Fruit fly (Drosophila melanogaster) whole organism, embryonic: ENCODE results near the gene CG15480.

Source experiments
- Atf3 ChIP-seq: fragments of 200-800 bp; sonication (Bioruptor generic); optimal IDR thresholded peaks from 3 replicates; lab custom pipeline; 2016; ENCODE audit warnings: missing biosample characterization, missing genetic modification characterization
- BEAF-32 ChIP-seq: fragments of 200-800 bp; sonication (Bioruptor generic); optimal IDR thresholded peaks from 3 replicates; lab custom pipeline; 2017; ENCODE audit warnings: missing biosample characterization, missing genetic modification characterization, mild to moderate bottlenecking, moderate library complexity, missing genetic modification reagents
- CG10147 ChIP-seq: fragments of 200-800 bp; sonication (Bioruptor generic); optimal IDR thresholded peaks from 2 replicates; lab custom pipeline; 2019; ENCODE audit warnings: missing biosample characterization, mild to moderate bottlenecking, missing genetic modification characterization, moderate library complexity
- CG10431 ChIP-seq: fragments of 200-800 bp; sonication (Bioruptor generic); optimal IDR thresholded peaks from 3 replicates; lab custom pipeline; 2018; ENCODE audit warnings: missing biosample characterization, mild to moderate bottlenecking, missing genetic modification characterization
- CG11093 ChIP-seq: fragments of 200-800 bp; sonication (Bioruptor generic); IDR thresholded peaks from 3 replicates; pipeline ENCODE4 v1.3.6; 2022; ENCODE audit warnings: missing biosample characterization, missing genetic modification characterization
- CG14667 ChIP-seq: fragments of 200-800 bp; sonication (Bioruptor generic); IDR thresholded peaks from 2 replicates; pipeline ENCODE4 v1.3.6; 2022; ENCODE audit warnings: missing biosample characterization, missing genetic modification characterization
- CG15514 ChIP-seq: fragments of 200-800 bp; sonication (Bioruptor generic); optimal IDR thresholded peaks from 3 replicates; lab custom pipeline; 2017; ENCODE audit warnings: missing biosample characterization, missing genetic modification characterization, mild to moderate bottlenecking, moderate library complexity, missing genetic modification reagents
- CG16815 ChIP-seq: fragments of 200-800 bp; sonication (Bioruptor generic); optimal IDR thresholded peaks from 3 replicates; lab custom pipeline; 2017; ENCODE audit warnings: missing biosample characterization, mild to moderate bottlenecking, missing genetic modification characterization
- CG17912 ChIP-seq: fragments of 200-800 bp; sonication (Bioruptor generic); optimal IDR thresholded peaks from 2 replicates; lab custom pipeline; 2018; ENCODE audit warnings: missing biosample characterization, mild to moderate bottlenecking, missing genetic modification characterization
- CG2712 ChIP-seq: fragments of 200-800 bp; optimal IDR thresholded peaks from 3 replicates; lab custom pipeline; 2019; ENCODE audit warnings: missing biosample characterization, mild to moderate bottlenecking, missing genetic modification characterization, moderate library complexity
- CG30020 ChIP-seq: fragments of 200-800 bp; optimal IDR thresholded peaks from 2 replicates; lab custom pipeline; 2019; ENCODE audit warnings: missing biosample characterization, mild to moderate bottlenecking, missing genetic modification characterization, moderate library complexity
- CG30403 ChIP-seq: fragments of 200-800 bp; sonication (Bioruptor generic); optimal IDR thresholded peaks from 3 replicates; lab custom pipeline; 2016; ENCODE audit warnings: missing biosample characterization, missing genetic modification characterization
- CG6654 ChIP-seq: fragments of 200-800 bp; sonication (Bioruptor generic); optimal IDR thresholded peaks from 2 replicates; lab custom pipeline; 2017; ENCODE audit warnings: missing biosample characterization, mild to moderate bottlenecking, missing genetic modification characterization
- CG7928 ChIP-seq: fragments of 200-800 bp; sonication (Bioruptor generic); optimal IDR thresholded peaks from 2 replicates; lab custom pipeline; 2017; ENCODE audit warnings: missing biosample characterization, mild to moderate bottlenecking, missing genetic modification characterization
- CG8944 ChIP-seq: fragments of 200-800 bp; sonication (Bioruptor generic); optimal IDR thresholded peaks from 3 replicates; lab custom pipeline; 2016; ENCODE audit warnings: missing biosample characterization, missing genetic modification characterization
- Deaf1 ChIP-seq: fragments of 200-800 bp; optimal IDR thresholded peaks from 3 replicates; lab custom pipeline; 2019; ENCODE audit warnings: missing biosample characterization, mild to moderate bottlenecking, missing genetic modification characterization, moderate library complexity
- Doc3 ChIP-seq: fragments of 200-800 bp; sonication (Bioruptor generic); IDR thresholded peaks from 3 replicates; pipeline ENCODE4 v1.3.6; 2022; ENCODE audit warnings: missing biosample characterization, missing genetic modification characterization; ENCODE audit not compliant: partially characterized antibody
- Dref ChIP-seq: fragments of 200-800 bp; sonication (Bioruptor generic); IDR thresholded peaks from 2 replicates; pipeline ENCODE4 v1.3.6; 2022; ENCODE audit warnings: missing biosample characterization, missing genetic modification characterization
- E2f1 ChIP-seq: fragments of 200-800 bp; sonication (Bioruptor generic); IDR thresholded peaks from 2 replicates; pipeline ENCODE4 v1.3.6; 2022; ENCODE audit warnings: missing biosample characterization, missing genetic modification characterization
- Ets97D ChIP-seq: fragments of 200-800 bp; sonication (Bioruptor generic); optimal IDR thresholded peaks from 3 replicates; lab custom pipeline; 2016; ENCODE audit warnings: missing biosample characterization, missing genetic modification characterization
- Hmr ChIP-seq: fragments of 200-800 bp; sonication (Bioruptor generic); optimal IDR thresholded peaks from 3 replicates; lab custom pipeline; 2017; ENCODE audit warnings: mild to moderate bottlenecking, missing biosample characterization, missing genetic modification reagents, missing genetic modification characterization
- Hr3 ChIP-seq: fragments of 200-800 bp; sonication (Bioruptor generic); optimal IDR thresholded peaks from 3 replicates; lab custom pipeline; 2016; ENCODE audit warnings: missing biosample characterization, missing genetic modification characterization
- Mes4 ChIP-seq: fragments of 200-800 bp; sonication (Bioruptor generic); optimal IDR thresholded peaks from 2 replicates; lab custom pipeline; 2016; ENCODE audit warnings: missing biosample characterization, missing genetic modification characterization
- Neu2 ChIP-seq: fragments of 200-800 bp; sonication (Bioruptor generic); optimal IDR thresholded peaks from 3 replicates; lab custom pipeline; 2016; ENCODE audit warnings: missing biosample characterization, missing genetic modification characterization, borderline replicate concordance
- Taf1 ChIP-seq: fragments of 200-800 bp; sonication (Bioruptor generic); IDR thresholded peaks from 2 replicates; pipeline ENCODE4 v1.3.6; 2022; ENCODE audit warnings: missing biosample characterization, missing genetic modification characterization
- abd-A ChIP-seq: fragments of 200-800 bp; sonication (Bioruptor generic); optimal IDR thresholded peaks from 3 replicates; lab custom pipeline; 2019; ENCODE audit warnings: missing biosample characterization, mild to moderate bottlenecking, missing genetic modification characterization, moderate library complexity
- ara ChIP-seq: fragments of 200-800 bp; sonication (Bioruptor generic); IDR thresholded peaks from 2 replicates; pipeline ENCODE4 v1.3.6; 2022; ENCODE audit warnings: missing biosample characterization, missing genetic modification characterization
- bcd ChIP-seq: fragments of 200-800 bp; sonication (Bioruptor generic); optimal IDR thresholded peaks from 2 replicates; lab custom pipeline; 2017; ENCODE audit warnings: missing biosample characterization, mild to moderate bottlenecking, missing genetic modification characterization
- btn ChIP-seq: fragments of 200-800 bp; sonication (Bioruptor generic); optimal IDR thresholded peaks from 2 replicates; lab custom pipeline; 2016; ENCODE audit warnings: missing biosample characterization, missing genetic modification characterization
- crc ChIP-seq: fragments of 200-800 bp; sonication (Bioruptor generic); optimal IDR thresholded peaks from 2 replicates; lab custom pipeline; 2016; ENCODE audit warnings: missing biosample characterization, missing genetic modification characterization
- croc ChIP-seq: fragments of 200-800 bp; sonication (Bioruptor generic); conservative IDR thresholded peaks from 3 replicates; pipeline ENCODE4 v1.3.6; 2022; ENCODE audit warnings: missing biosample characterization, missing genetic modification characterization
- da ChIP-seq: fragments of 200-800 bp; sonication (Bioruptor generic); optimal IDR thresholded peaks from 2 replicates; lab custom pipeline; 2016; ENCODE audit warnings: missing biosample characterization, missing genetic modification characterization
- dpn ChIP-seq, 2 experiments: fragments of 200-800 bp; sonication (Bioruptor generic); optimal IDR thresholded peaks; 3 replicates each; lab custom pipeline; 2016; ENCODE audit warnings: missing biosample characterization in 2 of 2, missing genetic modification characterization in 2 of 2
- eyg ChIP-seq: fragments of 200-800 bp; sonication (Bioruptor generic); optimal IDR thresholded peaks from 3 replicates; lab custom pipeline; 2016; ENCODE audit warnings: missing biosample characterization, missing genetic modification characterization
- gem ChIP-seq: fragments of 200-800 bp; sonication (Bioruptor generic); optimal IDR thresholded peaks from 2 replicates; lab custom pipeline; 2019; ENCODE audit warnings: missing biosample characterization, mild to moderate bottlenecking, missing genetic modification characterization, moderate library complexity
- hbn ChIP-seq: fragments of 200-800 bp; sonication (Bioruptor generic); IDR thresholded peaks from 2 replicates; pipeline ENCODE4 v1.3.6; 2022; ENCODE audit warnings: missing biosample characterization, missing genetic modification characterization; ENCODE audit not compliant: partially characterized antibody
- hkb ChIP-seq, 2 experiments: fragments of 200-800 bp in 1 of 2; fragments of >200 bp in 1 of 2; sonication (Bioruptor generic) in 1 of 2; IDR thresholded peaks in 1 of 2; optimal IDR thresholded peaks in 1 of 2; 2 replicates each; pipeline versions ENCODE4 v1.3.6 to Lab custom; 2017 to 2022; ENCODE audit warnings: missing biosample characterization in 1 of 2, missing genetic modification characterization in 1 of 2
- inv ChIP-seq: fragments of 200-800 bp; sonication (Bioruptor generic); IDR thresholded peaks from 2 replicates; pipeline ENCODE4 v1.3.6; 2022; ENCODE audit warnings: missing biosample characterization, missing genetic modification characterization; ENCODE audit not compliant: partially characterized antibody
- kah ChIP-seq: fragments of 200-800 bp; sonication (Bioruptor generic); optimal IDR thresholded peaks from 2 replicates; lab custom pipeline; 2018; ENCODE audit warnings: missing biosample characterization, mild to moderate bottlenecking, missing genetic modification characterization
- kni ChIP-seq: fragments of 200-800 bp; sonication (Bioruptor generic); optimal IDR thresholded peaks from 3 replicates; lab custom pipeline; 2017; ENCODE audit warnings: mild to moderate bottlenecking, missing biosample characterization, missing genetic modification reagents, missing genetic modification characterization
- lbe ChIP-seq: fragments of 200-800 bp; sonication (Bioruptor generic); optimal IDR thresholded peaks from 2 replicates; lab custom pipeline; 2016; ENCODE audit warnings: missing biosample characterization, mild to moderate bottlenecking, missing genetic modification characterization
- lmd ChIP-seq: fragments of 200-800 bp; sonication (Bioruptor generic); IDR thresholded peaks from 2 replicates; pipeline ENCODE4 v1.3.6; 2022; ENCODE audit warnings: missing biosample characterization, missing genetic modification characterization
- mam ChIP-seq: fragments of 200-800 bp; sonication (Bioruptor generic); optimal IDR thresholded peaks from 3 replicates; lab custom pipeline; 2016; ENCODE audit warnings: missing biosample characterization, missing genetic modification characterization
- nmo ChIP-seq: fragments of 200-800 bp; sonication (Bioruptor generic); optimal IDR thresholded peaks from 2 replicates; lab custom pipeline; 2018; ENCODE audit warnings: missing biosample characterization, mild to moderate bottlenecking, missing genetic modification characterization, moderate library complexity
- pb ChIP-seq: fragments of 200-800 bp; sonication (Bioruptor generic); optimal IDR thresholded peaks from 3 replicates; lab custom pipeline; 2016; ENCODE audit warnings: missing biosample characterization, missing genetic modification characterization
- pros ChIP-seq: fragments of 200-800 bp; sonication (Bioruptor generic); optimal IDR thresholded peaks from 3 replicates; lab custom pipeline; 2019; ENCODE audit warnings: missing biosample characterization, mild to moderate bottlenecking, missing genetic modification characterization, moderate library complexity
- tio ChIP-seq: fragments of 200-800 bp; sonication (Bioruptor generic); optimal IDR thresholded peaks from 2 replicates; lab custom pipeline; 2017; ENCODE audit warnings: missing biosample characterization, missing genetic modification characterization, inconsistent platforms
- trem ChIP-seq: fragments of 200-800 bp; optimal IDR thresholded peaks from 3 replicates; lab custom pipeline; 2019; ENCODE audit warnings: missing biosample characterization, mild to moderate bottlenecking, missing genetic modification characterization, moderate library complexity
- unc-4 ChIP-seq: fragments of 200-800 bp; sonication (Bioruptor generic); IDR thresholded peaks from 2 replicates; pipeline ENCODE4 v1.3.6; 2022; ENCODE audit warnings: missing biosample characterization, missing genetic modification characterization; ENCODE audit not compliant: partially characterized antibody
- wdn ChIP-seq: fragments of 200-800 bp; sonication (Bioruptor generic); IDR thresholded peaks from 2 replicates; pipeline ENCODE4 v1.3.6; 2022; ENCODE audit warnings: missing biosample characterization, missing genetic modification characterization
- wek ChIP-seq: fragments of 200-800 bp; sonication (Bioruptor generic); optimal IDR thresholded peaks from 3 replicates; lab custom pipeline; 2018; ENCODE audit warnings: missing biosample characterization, mild to moderate bottlenecking, missing genetic modification characterization, moderate library complexity

CG15480 gene

DNA sequence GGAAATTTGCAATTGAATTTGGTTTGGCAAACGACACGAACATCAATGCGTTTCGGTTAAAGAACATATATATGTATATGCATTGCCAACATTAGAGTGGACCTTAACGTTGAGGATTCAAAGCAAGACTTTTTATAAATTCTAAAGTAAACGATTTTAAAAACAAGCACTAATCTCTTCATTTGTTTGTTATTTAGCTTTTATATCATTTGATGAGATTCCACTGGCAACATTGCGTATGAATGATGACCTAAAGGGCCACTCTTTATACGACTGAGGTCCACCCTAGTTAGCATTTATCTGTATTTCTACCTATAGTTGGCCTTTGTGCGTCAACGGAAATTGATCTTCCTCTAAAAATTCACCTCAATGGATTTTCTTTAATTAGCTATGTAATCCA lies 33.6 kb upstream of the CG15480 start (continued):
- TF ChIP-seq tio (GFP tag; lab: Kevin White, UChicago): no peak
- no peak for TF ChIP-seq Ets97D (GFP tag; lab: Kevin White, UChicago)
- TF ChIP-seq CG15514 (GFP tag; lab: Kevin White, UChicago): no peak
- TF ChIP-seq ara (GFP tag; lab: Robert Waterston, UW): 0 out of 2 replicates have a peak, but pooled peaks have one; percentile 26
- no peak for TF ChIP-seq E2f1
- TF ChIP-seq kni: no peak
- no peak for TF ChIP-seq btn (GFP tag; lab: Kevin White, UChicago)
- TF ChIP-seq Neu2 (GFP tag; lab: Kevin White, UChicago): no peak
- TF ChIP-seq inv (GFP tag; lab: Robert Waterston, UW): no peak
- TF ChIP-seq CG30020 (tag; lab: Kevin White, UChicago): no peak
- no peak for TF ChIP-seq wek (GFP tag; lab: Kevin White, UChicago)
- TF ChIP-seq da (GFP tag; lab: Kevin White, UChicago): no peak
- TF ChIP-seq CG6654: no peak
- TF ChIP-seq CG16815 (GFP tag; lab: Kevin White, UChicago): no peak
- TF ChIP-seq nmo (GFP tag; lab: Kevin White, UChicago): peak; percentile 12
- TF ChIP-seq lbe (GFP tag; lab: Kevin White, UChicago): no peak
- no peak for TF ChIP-seq CG10431 (GFP tag; lab: Kevin White, UChicago)
- no peak for TF ChIP-seq CG30403 (GFP tag; lab: Kevin White, UChicago)
- TF ChIP-seq wdn (GFP tag; lab: Robert Waterston, UW): no peak
- TF ChIP-seq Deaf1: no peak
- no peak for TF ChIP-seq pb
- no peak for TF ChIP-seq CG7928
- TF ChIP-seq eyg (GFP tag; lab: Kevin White, UChicago): no peak
- no peak for TF ChIP-seq CG14667 (GFP tag; lab: Robert Waterston, UW)
- TF ChIP-seq BEAF-32 (GFP tag; lab: Kevin White, UChicago): no peak
- TF ChIP-seq hkb (optimal IDR thresholded peaks at IDR 0.05; lab: Kevin White, UChicago): no peak
- no peak; the same call in 1 of the 2 replicates for TF ChIP-seq hkb (GFP tag; IDR thresholded peaks at IDR 0.05; lab: Robert Waterston, UW)
- TF ChIP-seq hbn (GFP tag; lab: Robert Waterston, UW): no peak
- TF ChIP-seq CG17912: no peak
- TF ChIP-seq lmd (GFP tag; lab: Robert Waterston, UW): no peak
- no peak for TF ChIP-seq Doc3 (GFP tag; lab: Robert Waterston, UW)
- TF ChIP-seq gem: peak; percentile 68
- TF ChIP-seq croc (GFP tag; lab: Robert Waterston, UW): no peak
- no peak for TF ChIP-seq unc-4 (GFP tag; lab: Robert Waterston, UW)
- no peak for TF ChIP-seq mam (GFP tag; lab: Kevin White, UChicago)
- peak; percentile 1 for TF ChIP-seq bcd (GFP tag; lab: Kevin White, UChicago)
- no peak for TF ChIP-seq Hr3 (GFP tag; lab: Kevin White, UChicago)
- TF ChIP-seq Mes4: no peak
- peak in 1 of 2 experiments; percentile 12 for TF ChIP-seq dpn (GFP tag; optimal IDR thresholded peaks at IDR 0.05; lab: Kevin White, UChicago)
- peak; percentile 8 for TF ChIP-seq Hmr (GFP tag; lab: Kevin White, UChicago)
- TF ChIP-seq CG10147 (GFP tag; lab: Kevin White, UChicago): no peak
- TF ChIP-seq crc (GFP tag; lab: Kevin White, UChicago): no peak
- TF ChIP-seq abd-A (tag; lab: Kevin White, UChicago): no peak
- TF ChIP-seq trem (tag; lab: Kevin White, UChicago): no peak
- TF ChIP-seq Atf3: no peak
- TF ChIP-seq pros (GFP tag; lab: Kevin White, UChicago): no peak
- no peak for TF ChIP-seq kah (GFP tag; lab: Kevin White, UChicago)
- TF ChIP-seq Taf1: no peak
- no peak for TF ChIP-seq CG8944 (GFP tag; lab: Kevin White, UChicago)
- no peak for TF ChIP-seq Dref (GFP tag; lab: Robert Waterston, UW)
- no peak for TF ChIP-seq CG11093 (GFP tag; lab: Robert Waterston, UW)
- TF ChIP-seq CG2712 (tag; lab: Kevin White, UChicago): peak; percentile 50
